Worm (Caenorhabditis elegans) whole organism, young adult: Measurements from ENCODE around the gene W07G1.7.

ENCODE experiments used
- C17E4.6 ChIP-seq: fragments of 200-800 bp; sonication (Bioruptor generic); IDR thresholded peaks from 2 replicates; pipeline ENCODE4 v1.3.6; 2022; ENCODE audit warnings: missing genetic modification reagents, missing genetic modification characterization, missing compliant biosample characterization
- D2030.7 ChIP-seq: fragments of 200-800 bp; sonication (Bioruptor generic); IDR thresholded peaks from 2 replicates; pipeline ENCODE4 v1.3.6; 2022; ENCODE audit warnings: missing genetic modification reagents, missing genetic modification characterization, missing compliant biosample characterization
- F52B5.7 ChIP-seq: sonication (generic microtip); optimal IDR thresholded peaks from 2 replicates; lab custom pipeline; 2016; ENCODE audit warnings: mild to moderate bottlenecking, missing genetic modification characterization, missing compliant biosample characterization
- K11D2.4 ChIP-seq: fragments of 200-800 bp; sonication (Bioruptor generic); IDR thresholded peaks from 2 replicates; pipeline ENCODE4 v1.3.6; 2022; ENCODE audit warnings: missing genetic modification reagents, missing genetic modification characterization, missing compliant biosample characterization
- Y56A3A.18 ChIP-seq: fragments of 200-800 bp; sonication (Bioruptor generic); IDR thresholded peaks from 2 replicates; pipeline ENCODE4 v1.3.6; 2022; ENCODE audit warnings: missing genetic modification reagents, missing genetic modification characterization, missing compliant biosample characterization
- Y95B8A.8 ChIP-seq: fragments of 200-800 bp; sonication (Bioruptor generic); IDR thresholded peaks from 2 replicates; pipeline ENCODE4 v1.3.6; 2022; ENCODE audit warnings: missing genetic modification reagents, missing genetic modification characterization, missing compliant biosample characterization
- attf-5 ChIP-seq: fragments of 200-800 bp; sonication (Bioruptor generic); optimal IDR thresholded peaks from 2 replicates; lab custom pipeline; 2018; ENCODE audit warnings: mild to moderate bottlenecking, missing genetic modification characterization, missing compliant biosample characterization
- bed-2 ChIP-seq: fragments of 200-800 bp; sonication (Bioruptor generic); IDR thresholded peaks from 2 replicates; pipeline ENCODE4 v1.3.6; 2022; ENCODE audit warnings: missing genetic modification reagents, missing genetic modification characterization, missing compliant biosample characterization
- die-1 ChIP-seq: sonication (generic microtip); optimal IDR thresholded peaks from 2 replicates; lab custom pipeline; 2016; ENCODE audit warnings: missing genotype, mild to moderate bottlenecking, missing genetic modification characterization, missing compliant biosample characterization
- egl-18 ChIP-seq: fragments of 200-800 bp; sonication (Bioruptor generic); IDR thresholded peaks from 2 replicates; pipeline ENCODE4 v1.3.6; 2022; ENCODE audit warnings: missing genetic modification reagents, missing genetic modification characterization, missing compliant biosample characterization
- ets-4 ChIP-seq: fragments of 200-800 bp; sonication (Bioruptor generic); optimal IDR thresholded peaks from 2 replicates; lab custom pipeline; 2018; ENCODE audit warnings: mild to moderate bottlenecking, missing genetic modification characterization, missing compliant biosample characterization
- him-1 ChIP-seq: sonication (generic microtip); optimal IDR thresholded peaks from 2 replicates; lab custom pipeline; 2016; ENCODE audit warnings: missing genotype, missing genetic modification reagents, missing genetic modification characterization, missing compliant biosample characterization
- hmg-1.2 ChIP-seq: fragments of 200-800 bp; sonication (Bioruptor generic); IDR thresholded peaks from 2 replicates; pipeline ENCODE4 v1.3.6; 2022; ENCODE audit warnings: missing genetic modification reagents, missing genetic modification characterization, missing compliant biosample characterization
- hsf-1 ChIP-seq: fragments of 200-800 bp; sonication (Bioruptor generic); IDR thresholded peaks from 2 replicates; pipeline ENCODE4 v1.3.6; 2022; ENCODE audit warnings: missing genetic modification reagents, missing genetic modification characterization, missing compliant biosample characterization
- lin-35 ChIP-seq, 3 experiments: fragments of 150-350 bp in 2 of 3; sonication (generic microtip) in 1 of 3; optimal IDR thresholded peaks; 2 replicates each; lab custom pipeline; 2014 to 2018; ENCODE audit warnings: missing biosample characterization in 3 of 3, missing genetic modification characterization in 3 of 3, missing genetic modification reagents in 3 of 3
- lin-40 ChIP-seq: sonication (generic microtip); optimal IDR thresholded peaks from 2 replicates; lab custom pipeline; 2016; ENCODE audit warnings: missing genetic modification characterization, mild to moderate bottlenecking, missing compliant biosample characterization, missing genotype, missing genetic modification reagents
- madf-10 ChIP-seq: sonication (generic microtip); optimal IDR thresholded peaks from 2 replicates; lab custom pipeline; 2016; ENCODE audit warnings: mild to moderate bottlenecking, missing genetic modification characterization, missing compliant biosample characterization
- madf-3 ChIP-seq: fragments of 200-800 bp; sonication (Bioruptor generic); IDR thresholded peaks from 2 replicates; pipeline ENCODE4 v1.3.6; 2022; ENCODE audit warnings: missing genetic modification reagents, missing genetic modification characterization, missing compliant biosample characterization
- madf-6 ChIP-seq: fragments of 200-800 bp; sonication (Bioruptor generic); IDR thresholded peaks from 2 replicates; pipeline ENCODE4 v1.3.6; 2022; ENCODE audit warnings: missing genetic modification reagents, missing genetic modification characterization, missing compliant biosample characterization
- mel-28 ChIP-seq: sonication (generic microtip); optimal IDR thresholded peaks from 2 replicates; lab custom pipeline; 2016; ENCODE audit warnings: borderline replicate concordance, mild to moderate bottlenecking, missing genetic modification characterization, missing compliant biosample characterization
- nhr-80 ChIP-seq: sonication (generic microtip); optimal IDR thresholded peaks from 2 replicates; lab custom pipeline; 2016; ENCODE audit warnings: missing genetic modification characterization, missing compliant biosample characterization
- rcor-1 ChIP-seq: fragments of 200-800 bp; sonication (Bioruptor generic); IDR thresholded peaks from 2 replicates; pipeline ENCODE4 v1.3.6; 2022; ENCODE audit warnings: missing genetic modification reagents, missing genetic modification characterization, missing compliant biosample characterization
- rec-8 ChIP-seq, 2 experiments: sonication (generic microtip); optimal IDR thresholded peaks; 2 replicates each; lab custom pipeline; 2016; ENCODE audit warnings: mild to moderate bottlenecking in 2 of 2, missing genetic modification characterization in 2 of 2, missing genetic modification reagents in 2 of 2, missing genotype in 2 of 2, missing biosample characterization in 1 of 2, missing compliant biosample characterization in 1 of 2, moderate library complexity in 1 of 2
- snpc-1.1 ChIP-seq: sonication (generic microtip); optimal IDR thresholded peaks from 2 replicates; lab custom pipeline; 2017; ENCODE audit warnings: missing genetic modification characterization, mild to moderate bottlenecking, missing compliant biosample characterization, antibody characterized with exemption, moderate library complexity, missing genotype, missing genetic modification reagents; ENCODE audit not compliant: insufficient read depth
- snpc-3.4 ChIP-seq: sonication (generic microtip); optimal IDR thresholded peaks from 2 replicates; lab custom pipeline; 2017; ENCODE audit warnings: missing genetic modification characterization, mild to moderate bottlenecking, missing compliant biosample characterization, antibody characterized with exemption, moderate library complexity, missing genotype, missing genetic modification reagents
- snpc-4 ChIP-seq, 5 experiments: fragments of 150-350 bp in 1 of 5; sonication (generic microtip) in 4 of 5; optimal IDR thresholded peaks; 2 replicates each; lab custom pipeline; 2014 to 2018; ENCODE audit warnings: missing genetic modification characterization in 5 of 5, missing biosample characterization in 3 of 5, antibody characterized with exemption in 2 of 5, mild to moderate bottlenecking in 2 of 5, missing compliant biosample characterization in 2 of 5, missing genotype in 2 of 5, moderate library complexity in 2 of 5, missing genetic modification reagents in 1 of 5
- somi-1 ChIP-seq: fragments of 200-800 bp; sonication (Bioruptor generic); optimal IDR thresholded peaks from 2 replicates; lab custom pipeline; 2018; ENCODE audit warnings: mild to moderate bottlenecking, missing genetic modification characterization, missing compliant biosample characterization
- tbx-9 ChIP-seq: sonication (generic microtip); optimal IDR thresholded peaks from 2 replicates; lab custom pipeline; 2016; ENCODE audit warnings: borderline replicate concordance, missing genetic modification characterization, inconsistent platforms, missing compliant biosample characterization
- tlf-1 ChIP-seq: fragments of 200-800 bp; sonication (Bioruptor generic); optimal IDR thresholded peaks from 2 replicates; lab custom pipeline; 2018; ENCODE audit warnings: mild to moderate bottlenecking, missing genetic modification characterization, missing compliant biosample characterization
- zfh-2 ChIP-seq: fragments of 200-800 bp; sonication (Bioruptor generic); conservative IDR thresholded peaks from 2 replicates; pipeline ENCODE4 v1.3.6; 2022; ENCODE audit warnings: missing genetic modification reagents, missing genetic modification characterization, missing compliant biosample characterization
- ztf-25 ChIP-seq: fragments of 200-800 bp; sonication (Bioruptor generic); IDR thresholded peaks from 2 replicates; pipeline ENCODE4 v1.3.6; 2022; ENCODE audit warnings: missing genetic modification reagents, missing genetic modification characterization, missing compliant biosample characterization
- ztf-26 ChIP-seq: sonication (generic microtip); optimal IDR thresholded peaks from 2 replicates; lab custom pipeline; 2017; ENCODE audit warnings: missing genetic modification characterization, missing compliant biosample characterization

Gene W07G1.7

DNA sequence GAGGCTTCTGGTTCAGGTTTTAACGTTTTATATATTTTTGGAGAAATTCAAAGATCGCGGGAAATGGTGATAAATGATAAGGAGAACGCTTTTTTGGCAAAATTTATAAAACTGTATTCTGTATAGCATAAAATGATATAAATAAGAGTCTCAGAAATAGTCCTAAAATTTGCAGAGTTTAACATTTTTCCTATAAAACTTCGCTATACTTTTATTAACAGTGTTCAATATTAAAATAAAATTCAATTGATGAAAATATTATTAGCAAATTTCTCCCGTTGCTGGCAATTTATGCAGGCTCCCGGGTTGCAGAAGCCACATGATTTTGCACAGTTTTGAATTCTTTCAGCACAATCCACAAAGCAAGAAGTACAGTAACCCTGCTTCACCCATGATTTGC, 32.8 kb upstream of the W07G1.7 start, which contains the start of gene F01D5.2:
Gene F01D5.2, minus strand, starts transcription at position 101 of the 400 bp plus-strand sequence.
- TF ChIP-seq him-1 (tag; lab: Kevin White, UChicago) (no peak), bed-2 (GFP tag; lab: Robert Waterston, UW) (no peak), D2030.7 (GFP tag; lab: Robert Waterston, UW) (no peak), F52B5.7 (no peak), madf-6 (no peak)
- TF ChIP-seq, all 124 proteins: peak for 0

DNA sequence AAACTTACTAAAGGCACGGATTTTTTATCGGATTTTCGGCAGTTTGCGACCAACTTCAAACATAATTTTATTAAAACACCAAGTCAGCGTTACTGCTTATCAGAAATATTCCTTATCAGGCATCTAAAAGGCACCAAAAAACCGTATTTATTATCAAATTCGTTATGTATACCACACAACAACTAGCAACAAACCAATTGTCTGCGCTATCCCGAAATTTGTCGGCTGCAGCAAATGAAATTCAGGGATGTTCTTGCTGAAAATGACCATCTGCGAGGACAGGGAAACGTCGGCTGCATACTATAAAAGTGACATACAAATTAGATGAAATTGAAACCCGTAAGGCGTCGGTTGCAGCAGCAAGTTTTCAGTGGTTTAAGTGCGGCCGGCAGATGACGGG, 31.8 kb upstream of the W07G1.7 start:
- TF ChIP-seq nhr-80 (peak; percentile 20), snpc-1.1 (no peak), rec-8 (tag; optimal IDR thresholded peaks at IDR 0.05; lab: Kevin White, UChicago) (no peak), die-1 (no peak), snpc-4 (GFP tag; optimal IDR thresholded peaks at IDR 0.05; lab: Kevin White, UChicago) (no peak), snpc-4 (tag; optimal IDR thresholded peaks at IDR 0.05; lab: Kevin White, UChicago) (peak in 2 of 4 experiments; percentile 48 to 76), madf-10 (no peak)
- TF ChIP-seq, all 124 proteins: peak for 2

DNA sequence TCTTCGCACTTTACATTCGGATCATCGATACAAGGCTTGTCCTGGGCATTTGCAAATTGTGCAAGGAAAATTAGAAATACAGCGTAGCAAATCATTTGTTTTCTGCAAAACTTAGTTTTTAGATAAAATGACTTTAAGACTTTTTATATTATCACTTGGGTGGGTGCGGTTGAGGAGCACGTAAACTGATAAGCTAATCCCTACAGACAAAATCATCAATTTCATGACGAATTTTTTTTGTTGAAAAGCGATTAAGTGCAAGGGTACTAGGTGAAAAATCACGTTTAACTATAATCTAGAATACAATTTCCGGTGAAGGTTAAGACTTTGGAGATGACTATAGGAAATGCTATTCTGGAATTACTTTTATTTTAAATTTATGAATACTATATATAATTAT, 31.3 kb upstream of the W07G1.7 start, which contains the start of gene F01D5.1:
Gene F01D5.1, minus strand, starts transcription at position 105 of the 400 bp plus-strand sequence.
- TF ChIP-seq F52B5.7 = no peak
- no peak for TF ChIP-seq ets-4 (GFP tag; lab: Kevin White, UChicago)
- TF ChIP-seq attf-5 = no peak
- TF ChIP-seq madf-6 = no peak
- TF ChIP-seq C17E4.6 (GFP tag; lab: Robert Waterston, UW) = no peak
- TF ChIP-seq lin-40 (tag; lab: Kevin White, UChicago) = no peak
- TF ChIP-seq Y95B8A.8 (GFP tag; lab: Robert Waterston, UW) = no peak
- TF ChIP-seq, all 124 proteins: peak for 0

DNA sequence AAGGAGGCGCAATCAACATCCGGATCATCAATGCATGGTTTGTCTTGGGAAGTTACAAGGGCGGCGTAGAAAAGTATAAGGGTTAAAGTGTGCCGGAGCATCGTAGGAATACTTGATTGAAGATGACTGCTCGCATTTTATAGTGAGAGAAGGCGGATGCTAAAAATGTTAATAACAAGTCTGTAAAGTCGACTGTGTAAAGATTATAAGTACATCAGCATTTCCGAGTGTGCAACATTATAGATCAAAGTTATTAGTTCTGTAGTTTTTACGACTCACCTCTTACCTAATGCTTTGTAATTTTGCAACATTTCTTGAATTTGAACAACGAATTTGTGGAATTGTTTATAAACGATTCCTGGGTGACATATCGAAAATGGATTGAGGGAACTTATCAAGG, 28.8 kb upstream of the W07G1.7 start, which contains the start of gene Y39G8B.7:
Gene Y39G8B.7, minus strand, starts transcription at position 101 of the 400 bp plus-strand sequence.
- TF ChIP-seq madf-3 (GFP tag; lab: Robert Waterston, UW) = no peak
- TF ChIP-seq ztf-25 (GFP tag; lab: Robert Waterston, UW) = no peak
- no peak for TF ChIP-seq hsf-1
- TF ChIP-seq hmg-1.2 = no peak
- no peak for TF ChIP-seq snpc-3.4 (tag; lab: Kevin White, UChicago)
- TF ChIP-seq attf-5 = no peak
- TF ChIP-seq somi-1 (GFP tag; lab: Kevin White, UChicago) = no peak
- no peak for TF ChIP-seq egl-18 (GFP tag; lab: Robert Waterston, UW)
- TF ChIP-seq tlf-1 = no peak
- no peak for TF ChIP-seq Y56A3A.18 (GFP tag; lab: Robert Waterston, UW)
- no peak for TF ChIP-seq madf-6
- TF ChIP-seq zfh-2 (GFP tag; lab: Robert Waterston, UW) = no peak
- no peak for TF ChIP-seq lin-35 (GFP tag; optimal IDR thresholded peaks at IDR 0.05; lab: Kevin White, UChicago)
- no peak for TF ChIP-seq die-1
- TF ChIP-seq tbx-9 (tag; lab: Kevin White, UChicago) = no peak
- TF ChIP-seq K11D2.4 (GFP tag; lab: Robert Waterston, UW) = no peak
- TF ChIP-seq, all 124 proteins: peak for 0

DNA sequence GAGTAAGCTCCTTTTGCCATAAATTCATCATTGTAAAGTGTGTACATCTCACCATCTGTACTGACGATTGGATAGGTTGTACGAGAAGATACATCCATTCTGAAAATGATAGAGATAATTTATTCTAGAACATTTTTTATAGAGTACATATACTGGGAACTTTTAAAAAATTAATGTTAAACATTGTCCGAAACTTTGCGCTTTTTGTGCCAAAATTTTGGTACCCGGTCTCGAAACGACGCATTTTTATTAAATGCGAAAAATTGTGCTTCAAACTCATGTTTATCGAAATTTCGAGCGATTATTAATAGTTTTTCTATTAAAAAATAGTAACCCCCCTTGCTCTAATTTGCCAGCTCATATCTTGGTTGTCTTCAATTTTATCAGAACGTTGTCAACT, 25.6 kb upstream of the W07G1.7 start, which contains the start of gene Y39G8B.5:
Gene Y39G8B.5, minus strand, starts transcription at position 101 of the 400 bp plus-strand sequence.
- TF ChIP-seq rcor-1 (GFP tag; lab: Robert Waterston, UW) (no peak), ztf-26 (no peak), mel-28 (no peak)
